Fruit fly (Drosophila melanogaster): Measurements from ENCODE around the gene Itgbn.
A peak's percentile ranks its signal among the peaks of the same experiment; 100 is the strongest.

Gene Itgbn

DNA sequence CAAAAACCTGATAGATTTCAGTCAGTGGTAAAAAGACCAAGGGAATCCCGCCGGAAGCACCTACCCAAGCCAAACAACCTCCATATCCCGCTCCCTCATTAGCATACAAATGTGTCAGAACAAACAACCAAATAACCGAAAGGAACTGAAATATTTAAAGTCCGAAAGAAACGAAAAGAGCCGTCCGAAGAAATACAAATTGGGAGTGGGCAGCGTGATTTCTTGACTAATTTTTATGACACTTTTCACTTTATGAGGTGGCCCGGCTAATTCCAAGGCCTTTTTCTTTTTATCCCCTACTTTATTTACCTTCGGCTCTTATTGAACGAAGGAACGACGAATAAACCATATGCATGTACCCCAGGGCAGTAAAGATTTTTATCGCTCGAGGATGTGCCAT is 12.1 kb upstream of the Itgbn start:
- no peak for TF ChIP-seq CG32264 (GFP tag; optimal IDR thresholded peaks at IDR 0.05)
- TF ChIP-seq OdsH (GFP tag; optimal IDR thresholded peaks at IDR 0.05): no peak
- no peak for TF ChIP-seq brk (GFP tag; optimal IDR thresholded peaks at IDR 0.05)
- TF ChIP-seq Rel (GFP tag; optimal IDR thresholded peaks at IDR 0.05): no peak
- no peak for TF ChIP-seq Rel (tag; optimal IDR thresholded peaks at IDR 0.05)
- TF ChIP-seq h (GFP tag; optimal IDR thresholded peaks at IDR 0.05): no peak
- TF ChIP-seq Hnf4 (GFP tag; optimal IDR thresholded peaks at IDR 0.05): no peak
- no peak for TF ChIP-seq Myc (optimal IDR thresholded peaks at IDR 0.05)
- no peak for TF ChIP-seq psq (GFP tag; optimal IDR thresholded peaks at IDR 0.05)
- TF ChIP-seq Dif (GFP tag; optimal IDR thresholded peaks at IDR 0.05; ENCODE audit: partially characterized antibody): no peak
- TF ChIP-seq Hr78 (GFP tag; optimal IDR thresholded peaks at IDR 0.05): no peak
- TF ChIP-seq Dfd (GFP tag; optimal IDR thresholded peaks at IDR 0.05): no peak
- no peak for TF ChIP-seq CG9705 (GFP tag; optimal IDR thresholded peaks at IDR 0.05)
- no peak for TF ChIP-seq Sp1 (GFP tag; optimal IDR thresholded peaks at IDR 0.05)
- no peak for TF ChIP-seq CrebA (GFP tag; optimal IDR thresholded peaks at IDR 0.05; ENCODE audit: borderline replicate concordance)
- no peak for TF ChIP-seq usp (GFP tag; optimal IDR thresholded peaks at IDR 0.05)
- TF ChIP-seq Abd-B (GFP tag; optimal IDR thresholded peaks at IDR 0.05): no peak
- no peak for TF ChIP-seq dmrt93B (GFP tag; optimal IDR thresholded peaks at IDR 0.05)
- TF ChIP-seq N (GFP tag; optimal IDR thresholded peaks at IDR 0.05): no peak
- TF ChIP-seq Hr83 (GFP tag; optimal IDR thresholded peaks at IDR 0.05; ENCODE audit: poor library complexity, severe bottlenecking): no peak
- TF ChIP-seq ey (GFP tag; optimal IDR thresholded peaks at IDR 0.05): no peak

DNA sequence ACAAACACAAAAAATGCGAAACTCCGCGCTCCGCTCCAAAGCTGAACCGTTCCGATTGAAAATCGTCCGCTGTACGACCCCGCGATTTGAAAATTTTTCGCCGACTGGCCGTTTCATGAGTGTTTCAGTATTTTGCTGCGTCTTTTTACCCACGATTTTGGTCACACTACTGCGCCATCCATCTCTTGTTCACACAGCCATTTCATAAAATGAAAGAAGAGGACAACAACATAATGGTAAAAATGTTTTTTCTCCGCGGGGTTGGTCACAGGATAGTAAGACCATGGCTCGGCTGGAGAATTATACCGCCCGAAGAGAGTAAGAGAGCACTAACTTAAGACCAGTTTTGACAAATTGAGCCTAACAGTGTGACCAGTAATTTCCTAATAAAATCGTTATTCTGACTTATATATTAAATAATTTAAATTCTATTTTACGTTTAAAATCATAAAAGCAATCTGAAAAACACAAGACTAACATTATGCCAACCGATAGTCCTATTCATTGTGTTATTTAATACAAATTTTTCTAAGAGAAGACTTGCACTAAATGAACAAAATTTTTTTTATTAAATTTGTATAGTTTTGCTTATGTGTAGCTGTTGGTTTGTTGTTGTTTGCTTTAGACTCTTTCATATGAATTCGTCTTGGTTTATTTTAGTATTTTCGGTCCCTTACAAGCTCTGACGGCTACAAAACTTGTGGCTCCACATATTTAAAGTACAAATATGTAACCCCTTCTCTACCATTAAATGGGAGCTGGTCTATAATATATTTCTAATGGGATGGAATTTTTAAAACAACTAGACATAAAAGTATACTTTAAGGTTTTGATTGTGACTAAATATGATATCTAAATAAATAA is 728 bp upstream of the Itgbn start, which contains the start of gene CG42238:
Gene CG42238, minus strand, starts transcription at position 292 of the 864 bp plus-strand sequence.
- TF ChIP-seq dmrt93B (GFP tag; optimal IDR thresholded peaks at IDR 0.05) (no peak), Hr78 (GFP tag; optimal IDR thresholded peaks at IDR 0.05) (no peak), Hr83 (GFP tag; optimal IDR thresholded peaks at IDR 0.05; ENCODE audit: poor library complexity, severe bottlenecking) (peak; percentile 36), jim (GFP tag; optimal IDR thresholded peaks at IDR 0.05) (no peak), dl (GFP tag; optimal IDR thresholded peaks at IDR 0.05; ENCODE audit: insufficient read depth in 1 of 2, partially characterized antibody in 2 of 2) (peak in 1 of 2 experiments; percentile 39), foxo (GFP tag; optimal IDR thresholded peaks at IDR 0.05) (peak in 1 of 2 experiments; percentile 4), GATAd (GFP tag; optimal IDR thresholded peaks at IDR 0.05) (no peak), psq (GFP tag; optimal IDR thresholded peaks at IDR 0.05) (peak; percentile 21), rgr (GFP tag; optimal IDR thresholded peaks at IDR 0.05) (peak; percentile 31), Rel (GFP tag; optimal IDR thresholded peaks at IDR 0.05) (no peak), Rel (tag; optimal IDR thresholded peaks at IDR 0.05) (peak; percentile 31), dsf (GFP tag; optimal IDR thresholded peaks at IDR 0.05; ENCODE audit: borderline replicate concordance) (no peak), Dif (GFP tag; optimal IDR thresholded peaks at IDR 0.05; ENCODE audit: partially characterized antibody) (no peak), Sp1 (GFP tag; optimal IDR thresholded peaks at IDR 0.05) (peak; percentile 8), fru (GFP tag; optimal IDR thresholded peaks at IDR 0.05) (no peak), HLH106 (tag; optimal IDR thresholded peaks at IDR 0.05) (peak; percentile 2)

DNA sequence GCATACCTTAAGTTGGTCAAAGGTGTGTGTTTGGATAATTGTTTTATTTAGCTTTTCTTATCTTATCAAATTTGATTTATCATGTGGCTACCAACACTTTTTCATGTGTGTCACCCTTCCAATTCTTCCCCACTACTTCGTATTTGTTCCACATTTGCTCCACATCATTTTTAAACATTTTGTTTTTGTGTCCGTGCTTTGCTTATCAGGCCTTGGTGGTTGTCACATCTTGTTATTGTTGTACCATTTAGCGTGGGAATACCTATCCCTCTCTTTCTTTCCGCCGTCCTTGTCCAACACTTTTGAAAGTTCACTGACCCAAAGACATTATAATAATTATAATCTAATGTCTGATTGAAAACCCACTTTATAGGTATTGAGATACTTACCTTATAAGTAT is 790 bp downstream of the Itgbn start:
- TF ChIP-seq psq (GFP tag; optimal IDR thresholded peaks at IDR 0.05) (peak; percentile 3), Rel (GFP tag; optimal IDR thresholded peaks at IDR 0.05) (no peak), Rel (tag; optimal IDR thresholded peaks at IDR 0.05) (no peak)

DNA sequence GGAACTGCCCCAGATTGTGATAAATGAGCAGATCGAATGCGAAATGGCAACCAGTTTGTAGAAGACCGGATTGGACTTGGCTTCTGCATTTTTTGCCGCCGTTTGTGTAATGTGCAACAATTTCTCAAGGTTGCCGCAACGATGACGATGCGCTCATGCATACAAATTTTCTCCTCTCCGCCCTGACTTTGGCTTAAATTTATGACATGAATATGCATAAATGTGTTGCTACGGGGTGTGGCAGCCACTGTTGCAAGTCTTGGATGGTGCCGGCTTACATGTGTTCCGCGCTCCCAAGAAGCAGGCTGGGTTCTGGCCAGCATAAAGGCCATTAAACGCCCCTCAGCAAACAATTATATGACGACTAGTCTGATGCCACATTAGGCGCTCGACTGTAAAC is 8.8 kb downstream of the Itgbn start:
- TF ChIP-seq Hr83 (GFP tag; optimal IDR thresholded peaks at IDR 0.05; ENCODE audit: poor library complexity, severe bottlenecking) (no peak), sage (GFP tag; optimal IDR thresholded peaks at IDR 0.05) (no peak), Sp1 (GFP tag; optimal IDR thresholded peaks at IDR 0.05) (no peak), Hr78 (GFP tag; optimal IDR thresholded peaks at IDR 0.05) (no peak), GATAd (GFP tag; optimal IDR thresholded peaks at IDR 0.05) (no peak), HLH106 (tag; optimal IDR thresholded peaks at IDR 0.05) (no peak), dmrt93B (GFP tag; optimal IDR thresholded peaks at IDR 0.05) (no peak), dl (GFP tag; optimal IDR thresholded peaks at IDR 0.05; ENCODE audit: insufficient read depth in 1 of 2, partially characterized antibody in 2 of 2) (no peak), Jra (GFP tag; optimal IDR thresholded peaks at IDR 0.05) (no peak), pan (optimal IDR thresholded peaks at IDR 0.05) (no peak), ey (GFP tag; optimal IDR thresholded peaks at IDR 0.05) (no peak), lola (GFP tag; optimal IDR thresholded peaks at IDR 0.05) (no peak), dsf (GFP tag; optimal IDR thresholded peaks at IDR 0.05; ENCODE audit: borderline replicate concordance) (no peak), psq (GFP tag; optimal IDR thresholded peaks at IDR 0.05) (no peak), rgr (GFP tag; optimal IDR thresholded peaks at IDR 0.05) (no peak)
